Fruit fly (Drosophila melanogaster) whole organism, pupa: Measurements from ENCODE around the gene CG10597.

Experiments
- CG10348 ChIP-seq: fragments of 200-800 bp; sonication (Bioruptor generic); IDR thresholded peaks from 2 replicates; pipeline ENCODE4 v1.3.6; 2022; ENCODE audit warnings: missing biosample characterization, missing genetic modification characterization
- CG12605 ChIP-seq: fragments of 200-800 bp; sonication (Bioruptor generic); IDR thresholded peaks from 2 replicates; pipeline ENCODE4 v1.3.6; 2022; ENCODE audit warnings: missing biosample characterization, missing genetic modification characterization
- CG13204 ChIP-seq: fragments of 200-800 bp; sonication (Bioruptor generic); optimal IDR thresholded peaks from 2 replicates; lab custom pipeline; 2018; ENCODE audit warnings: missing biosample characterization, mild to moderate bottlenecking, missing genetic modification characterization, moderate library complexity
- CG14655 ChIP-seq: fragments of 200-800 bp; sonication (Bioruptor generic); optimal IDR thresholded peaks from 3 replicates; lab custom pipeline; 2017; ENCODE audit warnings: mild to moderate bottlenecking, missing biosample characterization, missing genetic modification reagents, missing genetic modification characterization
- CG15710 ChIP-seq: fragments of 200-800 bp; sonication (Bioruptor generic); optimal IDR thresholded peaks from 2 replicates; lab custom pipeline; 2018; ENCODE audit warnings: missing biosample characterization, mild to moderate bottlenecking, missing genetic modification characterization, moderate library complexity
- CG17806 ChIP-seq: fragments of 200-800 bp; sonication (Bioruptor generic); optimal IDR thresholded peaks from 2 replicates; lab custom pipeline; 2018; ENCODE audit warnings: missing biosample characterization, mild to moderate bottlenecking, missing genetic modification characterization, moderate library complexity
- CG32121 ChIP-seq: fragments of 200-800 bp; sonication (Bioruptor generic); IDR thresholded peaks from 2 replicates; pipeline ENCODE4 v1.3.6; 2022; ENCODE audit warnings: missing biosample characterization, missing genetic modification characterization
- CG34367 ChIP-seq: fragments of 200-800 bp; sonication (Bioruptor generic); optimal IDR thresholded peaks from 2 replicates; lab custom pipeline; 2018; ENCODE audit warnings: missing biosample characterization, mild to moderate bottlenecking, missing genetic modification characterization
- CG4496 ChIP-seq: fragments of 200-800 bp; sonication (Bioruptor generic); IDR thresholded peaks from 3 replicates; pipeline ENCODE4 v1.3.6; 2022; ENCODE audit warnings: missing biosample characterization, missing genetic modification characterization
- CG8159 ChIP-seq: fragments of 200-800 bp; sonication (Bioruptor generic); optimal IDR thresholded peaks from 3 replicates; lab custom pipeline; 2018; ENCODE audit warnings: missing biosample characterization, mild to moderate bottlenecking, missing genetic modification characterization, moderate library complexity
- CG8301 ChIP-seq: fragments of 200-800 bp; sonication (Bioruptor generic); optimal IDR thresholded peaks from 2 replicates; lab custom pipeline; 2018; ENCODE audit warnings: missing biosample characterization, mild to moderate bottlenecking, missing genetic modification characterization
- CG9948 ChIP-seq: fragments of 200-800 bp; sonication (Bioruptor generic); optimal IDR thresholded peaks from 2 replicates; lab custom pipeline; 2018; ENCODE audit warnings: missing biosample characterization, mild to moderate bottlenecking, missing genetic modification characterization, moderate library complexity
- D1 ChIP-seq: fragments of 200-800 bp; sonication (Bioruptor generic); optimal IDR thresholded peaks from 2 replicates; lab custom pipeline; 2018; ENCODE audit warnings: missing biosample characterization, mild to moderate bottlenecking, missing genetic modification characterization, moderate library complexity
- EcR ChIP-seq: fragments of 200-800 bp; sonication (Bioruptor generic); optimal IDR thresholded peaks from 3 replicates; lab custom pipeline; 2019; ENCODE audit warnings: missing biosample characterization, missing genetic modification characterization, mild to moderate bottlenecking, moderate library complexity, missing genetic modification reagents
- Ets98B ChIP-seq: fragments of 200-800 bp; sonication (Bioruptor generic); IDR thresholded peaks from 2 replicates; pipeline ENCODE4 v1.3.6; 2022; ENCODE audit warnings: missing biosample characterization, missing genetic modification characterization
- Pif1A ChIP-seq: fragments of 200-800 bp; sonication (Bioruptor generic); optimal IDR thresholded peaks from 3 replicates; lab custom pipeline; 2016; ENCODE audit warnings: missing biosample characterization, missing genetic modification characterization
- Pif1B ChIP-seq: fragments of 200-800 bp; sonication (Bioruptor generic); optimal IDR thresholded peaks from 3 replicates; lab custom pipeline; 2016; ENCODE audit warnings: missing biosample characterization, missing genetic modification characterization
- Snoo ChIP-seq: fragments of 200-800 bp; sonication (Bioruptor generic); optimal IDR thresholded peaks from 3 replicates; lab custom pipeline; 2017; ENCODE audit warnings: missing biosample characterization, mild to moderate bottlenecking, missing genetic modification characterization, inconsistent platforms
- fd96Ca ChIP-seq: fragments of 200-800 bp; sonication (Bioruptor generic); IDR thresholded peaks from 3 replicates; pipeline ENCODE4 v1.3.6; 2022; ENCODE audit warnings: missing biosample characterization, missing genetic modification characterization
- gl ChIP-seq: fragments of 200-800 bp; sonication (Bioruptor generic); optimal IDR thresholded peaks from 2 replicates; lab custom pipeline; 2018; ENCODE audit warnings: missing biosample characterization, mild to moderate bottlenecking, missing genetic modification characterization
- rn ChIP-seq: fragments of 200-800 bp; sonication (Bioruptor generic); IDR thresholded peaks from 2 replicates; pipeline ENCODE4 v1.3.6; 2022; ENCODE audit warnings: missing biosample characterization, missing genetic modification characterization

CG10597 gene

DNA sequence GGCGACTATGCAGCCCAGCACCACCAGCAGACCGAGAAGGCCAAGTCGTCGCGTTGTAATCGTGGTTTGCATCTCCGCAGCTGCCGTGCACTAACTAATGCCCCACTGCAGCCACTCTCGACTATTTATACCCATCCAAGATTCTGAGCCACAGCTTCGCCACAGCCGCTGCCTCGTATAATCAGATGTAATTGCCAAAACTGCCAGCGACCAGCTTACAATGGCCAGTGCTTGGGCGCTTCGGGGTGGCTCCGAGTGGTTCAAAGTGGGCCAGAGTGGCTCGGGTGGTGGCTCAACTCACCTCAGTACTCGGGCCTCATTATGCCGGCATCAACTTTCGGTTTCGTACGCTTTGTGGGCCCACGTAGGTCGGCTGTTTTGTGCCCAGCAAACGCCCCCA, 7.1 kb downstream of the CG10597 start, which contains the start of gene CG34327:
CG34327 (minus strand) TSS at position 101 of the 400 bp plus-strand sequence.
- TF ChIP-seq rn (GFP tag; lab: Robert Waterston, UW) = no peak

DNA sequence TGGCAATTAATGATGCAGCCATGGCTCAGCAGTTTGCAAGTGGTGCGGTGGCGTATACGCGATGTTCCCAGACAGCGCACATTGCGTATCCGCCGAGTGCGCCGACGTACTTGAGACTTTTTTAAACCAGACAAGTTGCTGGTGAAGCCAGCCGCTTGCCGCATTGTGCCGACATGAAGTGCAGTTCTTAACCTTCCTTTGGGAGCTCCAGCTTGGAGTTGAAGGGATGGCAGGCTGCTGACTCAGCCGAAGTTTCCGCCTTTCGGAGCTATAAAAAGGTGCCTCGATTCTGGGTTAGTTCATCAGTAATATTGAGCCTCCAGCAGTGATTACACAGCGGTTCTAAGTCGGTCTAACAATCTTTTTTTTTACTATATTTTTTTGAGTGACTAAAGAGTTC, 9.7 kb downstream of the CG10597 start, which contains the start of gene CG5172:
CG5172 (plus strand) TSS at position 301 of the 400 bp plus-strand sequence.
- TF ChIP-seq CG10348 (no peak), Ets98B (GFP tag; lab: Robert Waterston, UW) (no peak), EcR (no peak), CG13204 (GFP tag; lab: Kevin White, UChicago) (no peak), Snoo (no peak), CG34367 (tag; lab: Kevin White, UChicago) (no peak), gl (tag; lab: Kevin White, UChicago) (no peak), fd96Ca (no peak), CG4496 (GFP tag; lab: Robert Waterston, UW) (no peak), CG14655 (no peak), CG8301 (tag; lab: Kevin White, UChicago) (no peak), CG12605 (GFP tag; lab: Robert Waterston, UW) (no peak), D1 (tag; lab: Kevin White, UChicago) (no peak), Pif1A (GFP tag; lab: Kevin White, UChicago) (no peak), Pif1B (GFP tag; lab: Kevin White, UChicago) (no peak), CG32121 (GFP tag; lab: Robert Waterston, UW) (no peak)

DNA sequence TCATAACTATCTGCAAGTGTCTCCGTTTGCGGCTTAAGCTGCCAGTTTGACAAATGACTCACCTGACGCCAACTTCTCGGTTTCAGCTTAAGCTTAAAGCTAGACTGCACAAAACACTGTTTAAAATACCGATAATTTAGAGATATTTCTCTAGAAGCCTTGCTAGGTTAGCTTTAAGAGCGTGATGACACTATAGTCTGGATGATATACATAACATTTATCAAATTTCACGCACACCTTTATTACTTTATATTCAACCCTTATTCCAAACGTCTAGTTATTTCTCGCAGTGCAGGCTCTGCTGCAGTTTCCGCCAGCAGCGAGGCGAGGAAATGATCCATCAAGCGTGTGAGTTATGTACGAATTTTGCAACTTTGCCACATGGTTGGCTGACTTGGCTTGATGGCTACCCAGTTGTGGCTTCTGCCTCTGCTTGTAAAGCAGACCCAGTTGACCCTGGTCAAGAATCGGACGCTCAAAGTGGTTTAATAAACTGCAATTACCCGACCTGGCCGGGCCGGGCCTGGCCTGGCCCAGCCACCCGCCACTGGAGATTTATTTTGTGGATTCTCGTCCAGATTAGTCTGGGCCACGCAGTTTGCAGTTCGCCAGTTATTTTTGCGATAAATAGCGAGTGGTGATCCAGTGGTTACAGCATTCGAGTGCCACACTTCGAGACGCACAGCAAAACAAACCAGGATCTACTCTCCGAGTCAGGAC, 12.5 kb downstream of the CG10597 start, which contains the start of gene CG12998:
CG12998 (plus strand) TSS at position 436 of the 720 bp plus-strand sequence.
- TF ChIP-seq CG14655 (peak; percentile 33), fd96Ca (peak; percentile 64; the same call in 2 of the 3 replicates), CG9948 (tag; lab: Kevin White, UChicago) (no peak), Ets98B (GFP tag; lab: Robert Waterston, UW) (peak; percentile 47), Pif1B (GFP tag; lab: Kevin White, UChicago) (peak; percentile 28), CG4496 (GFP tag; lab: Robert Waterston, UW) (peak; percentile 65; the same call in 2 of the 3 replicates), CG8301 (tag; lab: Kevin White, UChicago) (peak; percentile 27), CG10348 (no peak), Snoo (no peak), CG8159 (tag; lab: Kevin White, UChicago) (peak; percentile 59), CG12605 (GFP tag; lab: Robert Waterston, UW) (0 out of 2 replicates have a peak, but pooled peaks have one; percentile 11)
- TF ChIP-seq, all 21 proteins: peak for 8

DNA sequence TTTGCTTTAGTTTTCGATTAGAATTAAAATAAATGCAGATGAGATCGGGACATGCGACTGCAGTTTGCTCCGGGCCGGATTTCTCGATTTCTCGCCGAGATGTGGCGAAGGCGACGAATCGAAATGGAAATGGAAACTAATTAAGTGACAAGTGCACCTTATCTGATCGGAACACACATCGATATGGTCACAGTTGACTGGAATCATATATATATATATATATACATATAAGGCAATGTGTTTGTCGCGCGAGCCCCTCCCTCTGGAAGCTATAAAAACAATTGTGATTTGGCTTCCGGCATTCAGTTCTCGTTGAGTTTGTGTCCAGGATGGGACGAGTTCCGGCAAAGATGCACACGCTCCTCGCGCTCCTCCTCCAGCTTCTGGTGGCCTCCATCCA, 15.8 kb downstream of the CG10597 start, which contains the start of gene CG5162:
CG5162 (plus strand) TSS at position 301 of the 400 bp plus-strand sequence.
- no peak for TF ChIP-seq gl (tag; lab: Kevin White, UChicago)
- no peak for TF ChIP-seq EcR
- no peak for TF ChIP-seq CG14655
- no peak for TF ChIP-seq CG12605 (GFP tag; lab: Robert Waterston, UW)
- TF ChIP-seq D1 (tag; lab: Kevin White, UChicago) = no peak
- no peak for TF ChIP-seq Pif1A (GFP tag; lab: Kevin White, UChicago)
- TF ChIP-seq CG34367 (tag; lab: Kevin White, UChicago) = no peak
- TF ChIP-seq CG17806 (tag; lab: Kevin White, UChicago) = no peak
- TF ChIP-seq Pif1B (GFP tag; lab: Kevin White, UChicago) = no peak
- TF ChIP-seq fd96Ca = no peak
- no peak for TF ChIP-seq Snoo
- TF ChIP-seq, all 21 proteins: peak for 0

DNA sequence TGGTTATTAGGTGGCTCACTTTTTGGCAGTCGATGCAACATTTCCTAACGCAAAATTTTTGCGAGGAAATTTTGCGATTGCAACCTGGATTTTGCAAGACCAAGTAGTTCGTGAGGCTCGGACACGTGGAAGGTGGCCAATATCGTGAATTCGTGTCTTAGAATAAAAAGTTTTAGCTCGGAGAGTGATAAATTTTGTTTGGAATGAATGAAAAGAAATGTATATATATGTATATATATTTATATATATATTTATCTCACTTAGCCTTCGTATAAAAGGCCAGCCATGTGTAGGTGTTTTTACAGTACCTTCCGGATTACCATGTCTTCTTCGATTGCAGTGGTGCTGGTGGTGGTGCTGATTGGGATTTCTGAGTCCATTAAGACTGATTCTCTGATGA, 18.8 kb downstream of the CG10597 start, which contains the start of gene CG18258:
CG18258 (plus strand) TSS at position 301 of the 400 bp plus-strand sequence.
- no peak for TF ChIP-seq CG15710
- TF ChIP-seq CG8159 (tag; lab: Kevin White, UChicago) = no peak
- no peak for TF ChIP-seq CG12605 (GFP tag; lab: Robert Waterston, UW)
- TF ChIP-seq CG8301 (tag; lab: Kevin White, UChicago) = no peak
- TF ChIP-seq Pif1B (GFP tag; lab: Kevin White, UChicago) = no peak
- TF ChIP-seq CG32121 (GFP tag; lab: Robert Waterston, UW) = no peak
- no peak for TF ChIP-seq CG14655
- TF ChIP-seq gl (tag; lab: Kevin White, UChicago) = no peak
- TF ChIP-seq rn (GFP tag; lab: Robert Waterston, UW) = no peak
- TF ChIP-seq, all 21 proteins: peak for 0

DNA sequence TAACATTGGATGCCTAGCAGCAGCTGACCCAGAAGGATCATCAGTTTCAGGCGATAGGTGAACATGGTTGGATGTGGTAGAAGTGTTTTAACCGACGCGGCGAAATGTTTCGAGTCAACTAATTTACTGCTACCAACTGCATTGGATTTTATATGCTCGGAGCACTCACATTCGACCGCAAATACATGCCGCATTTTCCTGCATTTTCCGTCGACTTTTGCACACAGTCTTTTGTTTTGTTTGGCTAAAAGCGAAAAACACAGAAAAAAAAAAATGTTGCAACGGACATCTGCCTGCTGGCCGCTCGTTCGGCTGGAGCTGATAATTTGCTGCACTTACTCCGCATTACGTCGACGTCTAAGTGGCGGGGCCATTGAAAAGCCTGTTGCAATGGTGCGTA, 20.9 kb downstream of the CG10597 start, which contains the start of gene CG12995:
CG12995 (minus strand) TSS at position 101 of the 400 bp plus-strand sequence.
- TF ChIP-seq Pif1A (GFP tag; lab: Kevin White, UChicago) (no peak), CG34367 (tag; lab: Kevin White, UChicago) (no peak), CG8301 (tag; lab: Kevin White, UChicago) (no peak), D1 (tag; lab: Kevin White, UChicago) (no peak), CG13204 (GFP tag; lab: Kevin White, UChicago) (no peak), CG15710 (no peak), EcR (no peak), fd96Ca (no peak), CG14655 (no peak), Ets98B (GFP tag; lab: Robert Waterston, UW) (no peak), Snoo (no peak), CG10348 (no peak), CG17806 (tag; lab: Kevin White, UChicago) (no peak)
